Worm (Caenorhabditis elegans): ENCODE results near the gene vem-1.

The vem-1 gene

ce11 chrX:8110193-8110592 lies 21.8 kb upstream of the vem-1 start, which contains the start of gene K07E3.1:
Gene K07E3.1, plus strand, starts transcription at chrX:8110439.
- TF ChIP-seq nhr-28 (tag; optimal IDR thresholded peaks at IDR 0.05), result no peak
- no peak for TF ChIP-seq sea-2 (GFP tag; optimal IDR thresholded peaks at IDR 0.05)
- no peak for TF ChIP-seq nhr-67 (tag; optimal IDR thresholded peaks at IDR 0.05)
- TF ChIP-seq nhr-76 (tag; optimal IDR thresholded peaks at IDR 0.05), result no peak
- no peak for TF ChIP-seq eor-1 (tag; optimal IDR thresholded peaks at IDR 0.05)

ce11 chrX:8109531-8109930 lies 21.2 kb upstream of the vem-1 start:
- no peak for TF ChIP-seq nhr-11 (tag; optimal IDR thresholded peaks at IDR 0.05)
- peak; percentile 3 for TF ChIP-seq nhr-23 (tag; optimal IDR thresholded peaks at IDR 0.05)
- TF ChIP-seq nhr-237 (tag; optimal IDR thresholded peaks at IDR 0.05), result no peak
- TF ChIP-seq lsy-12 (tag; optimal IDR thresholded peaks at IDR 0.05), result no peak
- no peak for TF ChIP-seq mml-1 (tag; optimal IDR thresholded peaks at IDR 0.05)
- peak; percentile 43 for TF ChIP-seq elt-2 (tag; optimal IDR thresholded peaks at IDR 0.05)
- TF ChIP-seq nhr-28 (tag; optimal IDR thresholded peaks at IDR 0.05), result no peak
- TF ChIP-seq nfya-1 (tag; optimal IDR thresholded peaks at IDR 0.05; ENCODE audit: insufficient read depth), result peak; percentile 52
- no peak for TF ChIP-seq ztf-11 (tag; optimal IDR thresholded peaks at IDR 0.05)
- TF ChIP-seq aly-2 (tag; optimal IDR thresholded peaks at IDR 0.05), result no peak
- TF ChIP-seq zag-1 (tag; optimal IDR thresholded peaks at IDR 0.05), result no peak
- peak; percentile 63 for TF ChIP-seq pha-4 (tag; optimal IDR thresholded peaks at IDR 0.05)
- no peak for TF ChIP-seq jun-1 (tag; optimal IDR thresholded peaks at IDR 0.05)
- TF ChIP-seq ceh-28 (tag; optimal IDR thresholded peaks at IDR 0.05), result no peak
- no peak for TF ChIP-seq nhr-77 (tag; optimal IDR thresholded peaks at IDR 0.05)
- peak; percentile 26 for TF ChIP-seq hmg-11 (tag; optimal IDR thresholded peaks at IDR 0.05)
- no peak for TF ChIP-seq elt-1 (tag; optimal IDR thresholded peaks at IDR 0.05)
- TF ChIP-seq ceh-82 (tag; optimal IDR thresholded peaks at IDR 0.05), result no peak
- TF ChIP-seq nhr-76 (tag; optimal IDR thresholded peaks at IDR 0.05), result no peak
- no peak for TF ChIP-seq sea-2 (GFP tag; optimal IDR thresholded peaks at IDR 0.05)
- no peak for TF ChIP-seq fkh-2 (tag; optimal IDR thresholded peaks at IDR 0.05)
- TF ChIP-seq lin-39 (tag; optimal IDR thresholded peaks at IDR 0.05), result peak; percentile 51
- TF ChIP-seq eor-1 (tag; optimal IDR thresholded peaks at IDR 0.05), result no peak
- no peak for TF ChIP-seq ztf-4 (tag; optimal IDR thresholded peaks at IDR 0.05)
- peak; percentile 41 for TF ChIP-seq nhr-25 (tag; optimal IDR thresholded peaks at IDR 0.05)
- no peak for TF ChIP-seq skn-1 (tag; optimal IDR thresholded peaks at IDR 0.05)
- no peak for TF ChIP-seq R02D3.7 (tag; optimal IDR thresholded peaks at IDR 0.05)
- TF ChIP-seq fos-1 (tag; optimal IDR thresholded peaks at IDR 0.05), result no peak

DNA sequence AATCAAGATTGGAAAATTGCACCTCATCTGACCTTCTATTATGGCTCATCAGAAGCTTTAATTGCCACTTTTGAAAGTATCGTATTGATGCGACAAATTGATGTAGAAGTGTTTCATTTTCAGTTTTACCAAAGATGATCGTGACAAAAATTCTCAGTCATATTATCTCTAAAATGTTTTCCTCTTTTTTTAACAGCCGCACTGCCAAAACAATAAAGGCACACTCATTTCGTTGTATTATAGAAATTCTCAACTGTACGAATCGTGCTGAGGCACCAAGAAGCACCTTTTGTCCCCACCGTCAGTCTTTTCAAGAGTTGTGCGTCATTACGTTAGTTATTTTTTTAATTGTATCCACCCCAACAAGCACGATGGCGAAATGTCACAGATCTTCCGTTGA lies 19.5 kb upstream of the vem-1 start, which contains the start of gene K07E3.9:
Gene K07E3.9 (plus strand): TSS at position 301 of the 400 bp plus-strand sequence.
- TF ChIP-seq ceh-82 (tag; optimal IDR thresholded peaks at IDR 0.05) (no peak), nhr-237 (tag; optimal IDR thresholded peaks at IDR 0.05) (no peak), fos-1 (tag; optimal IDR thresholded peaks at IDR 0.05) (no peak), sea-2 (GFP tag; optimal IDR thresholded peaks at IDR 0.05) (no peak), lin-15B (tag; optimal IDR thresholded peaks at IDR 0.05) (no peak), jun-1 (tag; optimal IDR thresholded peaks at IDR 0.05) (no peak)

- TF ChIP-seq ceh-28 (tag; optimal IDR thresholded peaks at IDR 0.05) (peak; percentile 51), nhr-77 (tag; optimal IDR thresholded peaks at IDR 0.05) (no peak), lin-15B (tag; optimal IDR thresholded peaks at IDR 0.05) (no peak), jun-1 (tag; optimal IDR thresholded peaks at IDR 0.05) (peak; percentile 13), nhr-25 (tag; optimal IDR thresholded peaks at IDR 0.05) (peak; percentile 24), nfya-1 (tag; optimal IDR thresholded peaks at IDR 0.05; ENCODE audit: insufficient read depth) (peak; percentile 6), fos-1 (tag; optimal IDR thresholded peaks at IDR 0.05) (no peak), unc-39 (tag; optimal IDR thresholded peaks at IDR 0.05) (no peak), elt-1 (tag; optimal IDR thresholded peaks at IDR 0.05) (no peak), ama-1 (optimal IDR thresholded peaks at IDR 0.05) (no peak), fkh-2 (tag; optimal IDR thresholded peaks at IDR 0.05) (no peak), aly-2 (tag; optimal IDR thresholded peaks at IDR 0.05) (no peak), lin-39 (tag; optimal IDR thresholded peaks at IDR 0.05) (no peak), nhr-43 (tag; optimal IDR thresholded peaks at IDR 0.05; ENCODE audit: poor library complexity, severe bottlenecking) (peak; percentile 57), hmg-11 (tag; optimal IDR thresholded peaks at IDR 0.05) (peak; percentile 49), ceh-9 (tag; optimal IDR thresholded peaks at IDR 0.05) (no peak)
These were observed 15.5 kb upstream of the vem-1 start, which contains the start of gene K07E3.2 for ce11 chrX:8103899-8104298. Gene K07E3.2, plus strand, starts transcription at chrX:8104298.

DNA sequence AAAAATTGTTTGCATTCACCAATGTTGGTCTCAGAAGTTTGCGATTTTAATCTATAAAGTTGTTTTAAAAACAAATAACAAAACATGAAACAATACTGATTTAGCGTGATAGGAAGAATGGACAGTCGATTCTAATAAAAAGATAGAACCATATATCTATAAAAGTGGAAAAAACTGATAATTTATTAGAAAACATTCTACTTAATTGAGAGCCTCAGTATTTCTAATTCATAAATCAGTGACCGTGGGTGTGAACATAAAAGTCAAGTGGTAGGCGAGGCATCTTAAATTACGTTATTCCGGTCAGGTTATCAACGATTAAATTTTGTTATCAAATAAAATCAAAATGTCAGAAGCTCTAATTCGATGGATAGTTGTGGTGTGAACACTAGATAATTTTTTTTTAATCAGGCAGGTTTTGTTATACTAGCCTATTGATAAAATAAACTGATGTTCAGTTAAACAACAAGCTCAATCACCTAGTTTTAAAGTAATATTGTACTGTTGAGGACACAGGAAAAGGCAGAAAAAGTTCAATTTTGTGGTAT lies 10.5 kb upstream of the vem-1 start, which contains the start of gene catp-5:
Gene catp-5 (minus strand): TSS at position 51 of the 548 bp plus-strand sequence.
- TF ChIP-seq nhr-237 (tag; optimal IDR thresholded peaks at IDR 0.05) (no peak), elt-2 (tag; optimal IDR thresholded peaks at IDR 0.05) (peak; percentile 85), pqm-1 (tag; optimal IDR thresholded peaks at IDR 0.05) (peak; percentile 46)
